Fruit fly (Drosophila melanogaster): Measurements from ENCODE around the gene CG42637.

Gene CG42637

DNA sequence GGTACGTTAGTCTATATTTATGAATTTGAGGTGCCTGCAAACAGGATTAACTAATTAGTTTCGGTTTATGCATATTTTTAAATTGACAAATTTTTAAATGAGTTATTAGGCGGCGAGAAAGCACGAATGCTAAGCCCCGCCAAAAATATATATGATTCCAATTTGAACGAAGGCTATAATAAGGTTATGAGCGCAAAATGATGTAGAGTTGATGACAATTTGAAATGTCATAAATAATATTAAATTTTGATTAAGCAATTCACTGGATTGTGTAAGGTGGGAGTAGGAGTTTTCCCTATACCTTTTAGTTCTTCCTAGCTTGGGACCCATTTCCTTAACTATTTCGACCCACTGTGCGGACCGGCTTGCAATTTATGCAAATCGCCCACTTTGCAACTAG lies 93.7 kb downstream of the CG42637 start (continued):
- TF ChIP-seq crc (GFP tag; optimal IDR thresholded peaks at IDR 0.05) (no peak), en (GFP tag; optimal IDR thresholded peaks at IDR 0.05) (no peak), gem (tag; optimal IDR thresholded peaks at IDR 0.05) (peak; percentile 32), CG4617 (GFP tag; optimal IDR thresholded peaks at IDR 0.05; ENCODE audit: borderline replicate concordance) (no peak), CG13624 (GFP tag; optimal IDR thresholded peaks at IDR 0.05) (no peak), shn (GFP tag; optimal IDR thresholded peaks at IDR 0.05) (no peak), Xrp1 (GFP tag; IDR thresholded peaks at IDR 0.05) (no peak), Rx (GFP tag; IDR thresholded peaks at IDR 0.05) (no peak), E2f1 (GFP tag; IDR thresholded peaks at IDR 0.05) (no peak), CG6689 (GFP tag; IDR thresholded peaks at IDR 0.05) (0 out of 2 replicates have a peak, but pooled peaks have one; percentile 21), croc (GFP tag; conservative IDR thresholded peaks at IDR 0.05) (no peak), CG1529 (GFP tag; optimal IDR thresholded peaks at IDR 0.05) (no peak), CG1603 (tag; optimal IDR thresholded peaks at IDR 0.05) (peak; percentile 3), CG31441 (GFP tag; IDR thresholded peaks at IDR 0.05) (0 out of 2 replicates have a peak, but pooled peaks have one; percentile 18), sim (GFP tag; IDR thresholded peaks at IDR 0.05) (no peak), CG12104 (GFP tag; optimal IDR thresholded peaks at IDR 0.05) (no peak), Bdp1 (GFP tag; optimal IDR thresholded peaks at IDR 0.05) (no peak), HLH3B (GFP tag; IDR thresholded peaks at IDR 0.05) (0 out of 2 replicates have a peak, but pooled peaks have one; percentile 16), Oli (tag; optimal IDR thresholded peaks at IDR 0.05) (peak; percentile 9), Ptx1 (GFP tag; IDR thresholded peaks at IDR 0.05) (0 out of 2 replicates have a peak, but pooled peaks have one; percentile 27), HHEX (GFP tag; optimal IDR thresholded peaks at IDR 0.05) (no peak), Sox102F (GFP tag; optimal IDR thresholded peaks at IDR 0.05) (peak; percentile 23), CG4404 (GFP tag; IDR thresholded peaks at IDR 0.05) (no peak), CG31388 (GFP tag; optimal IDR thresholded peaks at IDR 0.05) (no peak), al (GFP tag; IDR thresholded peaks at IDR 0.05) (peak; percentile 40; the same call in 1 of the 2 replicates), Rfx (GFP tag; IDR thresholded peaks at IDR 0.05) (0 out of 2 replicates have a peak, but pooled peaks have one; percentile 22), dysf (GFP tag; IDR thresholded peaks at IDR 0.05) (peak; percentile 39; the same call in 1 of the 3 replicates), CG10565 (GFP tag; optimal IDR thresholded peaks at IDR 0.05) (no peak), tio (GFP tag; optimal IDR thresholded peaks at IDR 0.05) (peak; percentile 3), CG2678 (tag; optimal IDR thresholded peaks at IDR 0.05) (peak; percentile 23), CG11398 (GFP tag; optimal IDR thresholded peaks at IDR 0.05) (no peak), row (GFP tag; IDR thresholded peaks at IDR 0.05) (no peak), CG18764 (GFP tag; optimal IDR thresholded peaks at IDR 0.05) (no peak), prd (optimal IDR thresholded peaks at IDR 0.05) (no peak), prd (GFP tag; IDR thresholded peaks at IDR 0.05) (0 out of 3 replicates have a peak, but pooled peaks have one; percentile 9), CG12299 (tag; optimal IDR thresholded peaks at IDR 0.05) (no peak), CG6765 (GFP tag; optimal IDR thresholded peaks at IDR 0.05) (no peak)

- TF ChIP-seq Dfd (GFP tag; optimal IDR thresholded peaks at IDR 0.05) (no peak), Hr3 (GFP tag; optimal IDR thresholded peaks at IDR 0.05) (no peak), eve (GFP tag; optimal IDR thresholded peaks at IDR 0.05) (no peak), Sox102F (GFP tag; optimal IDR thresholded peaks at IDR 0.05) (no peak), CG11085 (GFP tag; IDR thresholded peaks at IDR 0.05) (no peak), vvl (GFP tag; IDR thresholded peaks at IDR 0.05) (peak; percentile 51; the same call in 1 of the 2 replicates), CG8290 (GFP tag; optimal IDR thresholded peaks at IDR 0.05) (no peak), CG8290 (tag; optimal IDR thresholded peaks at IDR 0.05) (no peak), slbo (GFP tag; IDR thresholded peaks at IDR 0.05) (no peak), CG9932 (GFP tag; IDR thresholded peaks at IDR 0.05) (no peak), scrt (GFP tag; optimal IDR thresholded peaks at IDR 0.05) (no peak), Chrac-16 (GFP tag; optimal IDR thresholded peaks at IDR 0.05) (no peak), pb (GFP tag; optimal IDR thresholded peaks at IDR 0.05) (no peak), dmrt99B (tag; optimal IDR thresholded peaks at IDR 0.05) (no peak), Stat92E (GFP tag; optimal IDR thresholded peaks at IDR 0.05) (no peak), CG14860 (GFP tag; IDR thresholded peaks at IDR 0.05; ENCODE audit: partially characterized antibody) (no peak), CG4854 (GFP tag; optimal IDR thresholded peaks at IDR 0.05) (no peak), NC2β (GFP tag; optimal IDR thresholded peaks at IDR 0.05) (no peak), sr (GFP tag; IDR thresholded peaks at IDR 0.05) (no peak)
Observed at dm6 chr3L:19698651-19699050, 94.7 kb downstream of the CG42637 start.
